Fruit fly (Drosophila melanogaster) S2 (cell line): ENCODE results near the gene CG2186.

Experiments
- CG8478 ChIP-seq: fragments of >200 bp; optimal IDR thresholded peaks from 2 replicates; lab custom pipeline; 2018
- CTCF ChIP-seq, 2 experiments: fragments of >200 bp; optimal IDR thresholded peaks; 2 replicates each; lab custom pipeline; 2018

CG2186 gene

DNA sequence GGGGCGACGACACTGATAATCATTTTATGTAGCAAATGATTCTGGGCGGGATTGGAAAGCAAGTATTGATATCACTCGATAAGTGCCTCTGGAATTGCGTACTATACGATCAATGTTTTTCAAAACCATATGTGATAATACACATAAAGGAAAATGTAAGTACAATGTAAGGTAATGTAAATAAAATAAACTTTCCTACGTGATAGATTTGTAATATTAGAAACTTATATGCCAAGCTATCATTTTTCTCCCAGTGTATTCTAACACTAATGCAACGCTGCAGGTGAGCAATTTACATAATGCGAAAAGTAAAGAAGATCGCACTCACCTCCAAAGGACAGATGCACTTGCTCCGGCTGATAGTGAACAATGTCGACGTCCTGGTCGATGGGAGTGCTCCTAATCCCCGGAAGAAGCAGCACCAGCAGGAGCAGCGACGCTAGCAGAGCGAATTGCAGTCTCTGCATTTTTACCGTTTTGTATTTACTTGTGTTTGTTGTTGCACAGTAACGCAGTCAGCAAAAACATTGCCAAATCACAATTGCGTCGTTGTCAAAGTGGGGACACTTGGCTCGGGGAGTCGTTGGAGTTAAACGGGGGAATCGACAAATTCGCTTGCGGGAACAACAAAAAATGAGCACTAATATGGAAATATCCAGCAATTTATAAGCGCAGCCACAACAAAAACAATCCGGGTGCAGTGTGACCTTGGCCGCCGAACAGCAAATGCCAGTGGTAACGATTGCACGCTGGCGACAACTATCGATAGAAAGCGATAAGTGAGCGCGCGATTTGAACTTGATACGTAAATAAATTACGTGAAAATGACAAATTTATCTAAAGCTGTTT, 19.9 kb downstream of the CG2186 start, which contains the start of gene CG1637:
Gene CG1637 (minus strand): TSS at position 807 of the 849 bp plus-strand sequence.
- TF ChIP-seq CTCF (optimal IDR thresholded peaks at IDR 0.05; lab: Kevin White, UChicago) (no peak), CG8478 (no peak)

- no peak for TF ChIP-seq CG8478
- no peak for TF ChIP-seq CTCF (optimal IDR thresholded peaks at IDR 0.05; lab: Kevin White, UChicago)
Measured at dm6 chrX:10882786-10883185, 25.3 kb downstream of the CG2186 start.

dm6 chrX:10883740-10884139, 26.3 kb downstream of the CG2186 start:
- no peak for TF ChIP-seq CG8478
- TF ChIP-seq CTCF (optimal IDR thresholded peaks at IDR 0.05; lab: Kevin White, UChicago), result no peak

DNA sequence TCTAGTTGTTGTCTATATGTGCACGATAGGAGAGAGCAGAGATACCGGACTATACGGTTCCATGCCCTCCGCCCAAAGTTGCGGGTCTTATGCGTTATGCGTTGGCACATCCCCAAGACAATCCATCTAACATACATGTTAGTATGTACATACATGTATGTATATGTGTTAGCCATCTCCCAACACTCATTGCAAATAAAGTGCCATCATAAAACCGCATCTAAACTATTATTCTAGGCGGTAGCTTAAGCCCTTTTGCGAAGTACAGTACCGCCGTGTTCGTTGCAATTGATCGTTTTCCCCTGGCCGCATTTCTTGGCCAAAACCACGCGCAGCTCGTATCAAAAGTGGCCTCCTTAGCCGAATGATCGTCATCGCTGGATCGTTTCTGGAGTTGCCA, 29.0 kb downstream of the CG2186 start:
- no peak for TF ChIP-seq CTCF (optimal IDR thresholded peaks at IDR 0.05; lab: Kevin White, UChicago)
- no peak for TF ChIP-seq CG8478

dm6 chrX:10887643-10888042, 30.2 kb downstream of the CG2186 start:
- TF ChIP-seq CG8478 (no peak), CTCF (optimal IDR thresholded peaks at IDR 0.05; lab: Kevin White, UChicago) (no peak)

DNA sequence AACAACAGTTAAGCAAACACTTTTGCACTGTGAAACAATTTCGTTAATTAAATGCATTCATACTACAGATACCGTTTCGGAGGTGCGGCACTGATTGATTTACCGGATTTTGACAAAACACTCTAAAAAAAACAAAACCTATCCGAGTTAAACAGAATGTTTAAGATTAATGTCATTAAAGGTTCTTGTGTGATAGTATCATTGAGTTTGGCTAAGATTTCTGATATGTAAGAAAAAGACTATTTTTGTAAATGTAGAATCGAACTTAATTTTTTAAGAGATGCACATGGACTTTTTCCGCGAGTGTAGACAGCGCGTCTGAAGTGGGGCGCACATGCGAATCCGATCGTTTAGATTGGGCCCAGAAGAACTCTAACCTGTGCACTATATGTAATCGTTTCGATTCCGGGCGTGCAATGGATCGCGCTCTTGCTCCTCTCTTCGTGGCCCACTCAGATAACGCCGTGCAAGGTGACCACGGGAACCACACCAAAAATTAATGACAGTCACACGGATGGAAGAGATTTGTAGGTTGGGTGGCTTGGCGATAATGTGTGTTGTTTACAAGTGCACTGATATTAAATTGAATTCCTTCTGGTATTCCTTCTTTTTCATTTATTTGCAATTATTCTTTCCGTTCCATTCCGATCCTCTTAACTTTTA, 32.6 kb downstream of the CG2186 start:
- TF ChIP-seq CG8478 (no peak), CTCF (optimal IDR thresholded peaks at IDR 0.05; lab: Kevin White, UChicago) (no peak)

- TF ChIP-seq CTCF (optimal IDR thresholded peaks at IDR 0.05; lab: Kevin White, UChicago) (no peak), CG8478 (no peak)
Measured at dm6 chrX:10891150-10891549, 33.7 kb downstream of the CG2186 start, which contains the start of gene Ork1. Gene Ork1, minus strand, starts transcription at chrX:10891250.

DNA sequence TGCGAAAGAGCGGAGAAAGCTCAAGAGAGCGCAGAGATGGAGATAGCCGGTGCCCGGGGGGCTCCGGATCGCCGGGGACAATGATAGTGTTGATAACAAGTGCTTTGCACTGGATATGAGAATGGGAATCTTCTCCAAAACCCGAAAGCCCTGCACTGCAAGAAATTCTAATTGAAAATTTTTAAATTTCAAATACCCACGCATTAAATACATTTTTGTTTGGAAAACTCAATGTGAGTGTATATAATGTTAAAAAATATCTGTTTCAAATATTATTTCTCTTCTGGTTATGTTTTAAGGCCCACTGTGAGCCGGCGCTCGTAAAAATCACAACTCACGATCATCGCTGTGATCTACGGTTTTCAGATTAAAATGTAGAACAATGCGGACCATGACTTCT, 35.8 kb downstream of the CG2186 start:
- TF ChIP-seq CTCF (optimal IDR thresholded peaks at IDR 0.05; lab: Kevin White, UChicago) (no peak), CG8478 (no peak)

DNA sequence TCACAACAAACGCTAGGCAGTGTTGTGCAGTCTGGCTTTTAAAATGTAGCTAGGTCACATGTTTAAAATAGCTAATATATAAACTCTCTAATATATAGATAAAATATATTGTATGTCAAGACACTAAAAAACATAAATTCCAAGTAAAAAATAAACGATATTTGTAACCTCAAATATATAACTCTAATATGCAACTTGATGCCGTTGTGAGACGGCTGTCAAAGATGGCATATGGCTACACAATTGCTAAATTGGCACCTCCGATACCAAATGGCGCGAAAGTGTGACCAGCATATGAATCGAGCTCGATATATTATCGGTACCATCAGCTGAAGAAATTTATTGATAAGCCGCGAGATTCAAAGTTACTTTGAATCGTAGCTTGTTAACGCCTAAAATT, 41.8 kb downstream of the CG2186 start, which contains the start of gene CG1582:
Gene CG1582 (minus strand): TSS at position 71 of the 400 bp plus-strand sequence.
- no peak for TF ChIP-seq CG8478
- TF ChIP-seq CTCF (optimal IDR thresholded peaks at IDR 0.05; lab: Kevin White, UChicago), result no peak

- TF ChIP-seq CTCF (optimal IDR thresholded peaks at IDR 0.05; lab: Kevin White, UChicago), result no peak
Measured at dm6 chrX:10899665-10900064, 42.2 kb downstream of the CG2186 start, which contains the start of gene CG15208. Gene CG15208, plus strand, starts transcription at chrX:10899965.

dm6 chrX:10905047-10905446, 47.6 kb downstream of the CG2186 start:
- TF ChIP-seq CTCF (optimal IDR thresholded peaks at IDR 0.05; lab: Kevin White, UChicago) (no peak), CG8478 (no peak)

- no peak for TF ChIP-seq CG8478
- no peak for TF ChIP-seq CTCF (optimal IDR thresholded peaks at IDR 0.05; lab: Kevin White, UChicago)
Measured at dm6 chrX:10905467-10905866, 48.0 kb downstream of the CG2186 start, which contains the start of gene CG43901. Gene CG43901, plus strand, starts transcription at chrX:10905767.

dm6 chrX:10906222-10906866, 48.9 kb downstream of the CG2186 start:
- TF ChIP-seq CTCF (optimal IDR thresholded peaks at IDR 0.05; lab: Kevin White, UChicago) (no peak), CG8478 (no peak)

dm6 chrX:10912585-10912984, 55.1 kb downstream of the CG2186 start:
- TF ChIP-seq CTCF (optimal IDR thresholded peaks at IDR 0.05; lab: Kevin White, UChicago), result no peak
- no peak for TF ChIP-seq CG8478
